Fruit fly (Drosophila melanogaster): ENCODE data around the gene Srg3.

dm6 chr3L:9442625-9443282, at the start of gene Srg3:
- TF ChIP-seq Lpt (GFP tag; optimal IDR thresholded peaks at IDR 0.05) = no peak
- no peak for TF ChIP-seq topi (GFP tag; optimal IDR thresholded peaks at IDR 0.05)
- TF ChIP-seq svp (GFP tag) = peak; percentile 68
- no peak for TF ChIP-seq CG9139 (GFP tag; optimal IDR thresholded peaks at IDR 0.05)
- TF ChIP-seq pdm3 (GFP tag; optimal IDR thresholded peaks at IDR 0.05) = no peak
- no peak for TF ChIP-seq Ets21C (GFP tag; optimal IDR thresholded peaks at IDR 0.05)
- no peak for TF ChIP-seq CG6854 (GFP tag; optimal IDR thresholded peaks at IDR 0.05)

All from whole organism, prepupa.